Fruit fly (Drosophila melanogaster) whole organism, embryonic: ENCODE results near the gene hop.

Experiments used
- B-H1 ChIP-seq: fragments of 200-800 bp; sonication (Bioruptor generic); IDR thresholded peaks from 3 replicates; pipeline ENCODE4 v1.3.6; 2022; ENCODE audit warnings: missing biosample characterization, missing genetic modification characterization
- CG10274 ChIP-seq: fragments of 200-800 bp; sonication (Bioruptor generic); optimal IDR thresholded peaks from 3 replicates; lab custom pipeline; 2017; ENCODE audit warnings: missing biosample characterization, mild to moderate bottlenecking, missing genetic modification characterization
- CG11398 ChIP-seq: fragments of 200-800 bp; sonication (Bioruptor generic); optimal IDR thresholded peaks from 2 replicates; lab custom pipeline; 2016; ENCODE audit warnings: missing biosample characterization, missing genetic modification characterization
- CG11456 ChIP-seq: fragments of 200-800 bp; sonication (Bioruptor generic); IDR thresholded peaks from 3 replicates; pipeline ENCODE4 v1.3.6; 2022; ENCODE audit warnings: missing biosample characterization, missing genetic modification characterization
- CG11504 ChIP-seq: fragments of 200-800 bp; sonication (Bioruptor generic); optimal IDR thresholded peaks from 3 replicates; lab custom pipeline; 2019; ENCODE audit warnings: missing biosample characterization, mild to moderate bottlenecking, missing genetic modification characterization, moderate library complexity
- CG12219 ChIP-seq: fragments of 200-800 bp; sonication (Bioruptor generic); optimal IDR thresholded peaks from 3 replicates; lab custom pipeline; 2018; ENCODE audit warnings: missing biosample characterization, mild to moderate bottlenecking, missing genetic modification characterization
- CG1233 ChIP-seq: fragments of 200-800 bp; sonication (Bioruptor generic); optimal IDR thresholded peaks from 4 replicates; lab custom pipeline; 2018; ENCODE audit warnings: missing biosample characterization, mild to moderate bottlenecking, missing genetic modification characterization
- CG1603 ChIP-seq: fragments of 200-800 bp; sonication (Bioruptor generic); optimal IDR thresholded peaks from 2 replicates; lab custom pipeline; 2019; ENCODE audit warnings: missing biosample characterization, mild to moderate bottlenecking, missing genetic modification characterization, moderate library complexity
- CG17359 ChIP-seq: fragments of 200-800 bp; sonication (Bioruptor generic); optimal IDR thresholded peaks from 3 replicates; lab custom pipeline; 2018; ENCODE audit warnings: missing biosample characterization, mild to moderate bottlenecking, missing genetic modification characterization, moderate library complexity
- CG17361 ChIP-seq: fragments of 200-800 bp; sonication (Bioruptor generic); IDR thresholded peaks from 3 replicates; pipeline ENCODE4 v1.3.6; 2022; ENCODE audit warnings: missing biosample characterization, missing genetic modification characterization
- CG2129 ChIP-seq: fragments of 200-800 bp; sonication (Bioruptor generic); IDR thresholded peaks from 2 replicates; pipeline ENCODE4 v1.3.6; 2022; ENCODE audit warnings: missing biosample characterization, missing genetic modification characterization; ENCODE audit not compliant: partially characterized antibody
- CG30020 ChIP-seq: fragments of 200-800 bp; optimal IDR thresholded peaks from 2 replicates; lab custom pipeline; 2019; ENCODE audit warnings: missing biosample characterization, mild to moderate bottlenecking, missing genetic modification characterization, moderate library complexity
- CG4282 ChIP-seq: fragments of 200-800 bp; sonication (Bioruptor generic); optimal IDR thresholded peaks from 2 replicates; lab custom pipeline; 2016; ENCODE audit warnings: missing biosample characterization, missing genetic modification characterization
- CG4360 ChIP-seq: fragments of 200-800 bp; sonication (Bioruptor generic); IDR thresholded peaks from 2 replicates; pipeline ENCODE4 v1.3.6; 2022; ENCODE audit warnings: missing biosample characterization, missing genetic modification characterization
- CG8089 ChIP-seq: fragments of 200-800 bp; sonication (Bioruptor generic); optimal IDR thresholded peaks from 3 replicates; lab custom pipeline; 2016; ENCODE audit warnings: missing biosample characterization, missing genetic modification characterization
- CG8281 ChIP-seq: fragments of 200-800 bp; sonication (Bioruptor generic); optimal IDR thresholded peaks from 2 replicates; lab custom pipeline; 2018; ENCODE audit warnings: missing biosample characterization, mild to moderate bottlenecking, missing genetic modification characterization, moderate library complexity
- CG9817 ChIP-seq: fragments of 200-800 bp; sonication (Bioruptor generic); optimal IDR thresholded peaks from 2 replicates; lab custom pipeline; 2018; ENCODE audit warnings: missing biosample characterization, mild to moderate bottlenecking, missing genetic modification characterization, moderate library complexity
- CoRest ChIP-seq: fragments of 200-800 bp; sonication (Bioruptor generic); optimal IDR thresholded peaks from 3 replicates; lab custom pipeline; 2018; ENCODE audit warnings: missing biosample characterization, mild to moderate bottlenecking, missing genetic modification characterization, moderate library complexity
- CrebB ChIP-seq: fragments of 200-800 bp; sonication (Bioruptor generic); optimal IDR thresholded peaks from 3 replicates; lab custom pipeline; 2018; ENCODE audit warnings: missing biosample characterization, mild to moderate bottlenecking, missing genetic modification characterization
- Dip3 ChIP-seq: fragments of 200-800 bp; sonication (Bioruptor generic); optimal IDR thresholded peaks from 3 replicates; lab custom pipeline; 2016; ENCODE audit warnings: missing biosample characterization, missing genetic modification characterization
- Dll ChIP-seq: fragments of 200-800 bp; sonication (Bioruptor generic); IDR thresholded peaks from 4 replicates; pipeline ENCODE4 v1.3.6; 2022; ENCODE audit warnings: missing biosample characterization, missing genetic modification characterization; ENCODE audit not compliant: partially characterized antibody
- Doc2 ChIP-seq: fragments of 200-800 bp; sonication (Bioruptor generic); IDR thresholded peaks from 2 replicates; pipeline ENCODE4 v1.3.6; 2022; ENCODE audit warnings: missing biosample characterization, missing genetic modification characterization
- Doc3 ChIP-seq: fragments of 200-800 bp; sonication (Bioruptor generic); IDR thresholded peaks from 3 replicates; pipeline ENCODE4 v1.3.6; 2022; ENCODE audit warnings: missing biosample characterization, missing genetic modification characterization; ENCODE audit not compliant: partially characterized antibody
- H2.0 ChIP-seq: fragments of 200-800 bp; sonication (Bioruptor generic); IDR thresholded peaks from 2 replicates; pipeline ENCODE4 v1.3.6; 2022; ENCODE audit warnings: missing biosample characterization, missing genetic modification characterization
- MTF-1 ChIP-seq: fragments of 200-800 bp; sonication (Bioruptor generic); optimal IDR thresholded peaks from 2 replicates; lab custom pipeline; 2018; ENCODE audit warnings: missing biosample characterization, mild to moderate bottlenecking, missing genetic modification characterization, borderline replicate concordance
- NFAT ChIP-seq: fragments of 200-800 bp; sonication (Bioruptor generic); IDR thresholded peaks from 2 replicates; pipeline ENCODE4 v1.3.6; 2022; ENCODE audit warnings: missing biosample characterization, missing genetic modification characterization
- Neu2 ChIP-seq: fragments of 200-800 bp; sonication (Bioruptor generic); optimal IDR thresholded peaks from 3 replicates; lab custom pipeline; 2016; ENCODE audit warnings: missing biosample characterization, missing genetic modification characterization, borderline replicate concordance
- Sox100B ChIP-seq: fragments of 200-800 bp; sonication (Bioruptor generic); optimal IDR thresholded peaks from 3 replicates; lab custom pipeline; 2018; ENCODE audit warnings: missing biosample characterization, mild to moderate bottlenecking, missing genetic modification characterization
- chinmo ChIP-seq: fragments of 200-800 bp; sonication (Bioruptor generic); IDR thresholded peaks from 4 replicates; pipeline ENCODE4 v1.3.6; 2022; ENCODE audit warnings: missing biosample characterization, missing genetic modification characterization; ENCODE audit not compliant: partially characterized antibody
- danr ChIP-seq: fragments of 200-800 bp; sonication (Bioruptor generic); IDR thresholded peaks from 2 replicates; pipeline ENCODE4 v1.3.6; 2022; ENCODE audit warnings: missing biosample characterization, missing genetic modification characterization
- dati ChIP-seq: fragments of 200-800 bp; sonication (Bioruptor generic); IDR thresholded peaks from 2 replicates; pipeline ENCODE4 v1.3.6; 2022; ENCODE audit warnings: missing biosample characterization, missing genetic modification characterization
- disco-r ChIP-seq: fragments of 200-800 bp; sonication (Bioruptor generic); optimal IDR thresholded peaks from 2 replicates; lab custom pipeline; 2016; ENCODE audit warnings: missing biosample characterization, missing genetic modification characterization
- ewg ChIP-seq: fragments of 200-800 bp; sonication (Bioruptor generic); optimal IDR thresholded peaks from 3 replicates; lab custom pipeline; 2017; ENCODE audit warnings: mild to moderate bottlenecking, missing biosample characterization, missing genetic modification reagents, missing genetic modification characterization
- fd102C ChIP-seq: fragments of 200-800 bp; sonication (Bioruptor generic); optimal IDR thresholded peaks from 2 replicates; lab custom pipeline; 2018; ENCODE audit warnings: missing biosample characterization, mild to moderate bottlenecking, missing genetic modification characterization, moderate library complexity
- fu2 ChIP-seq: fragments of 200-800 bp; sonication (Bioruptor generic); optimal IDR thresholded peaks from 2 replicates; lab custom pipeline; 2016; ENCODE audit warnings: missing biosample characterization, missing genetic modification characterization
- gsb ChIP-seq: fragments of 200-800 bp; sonication (Bioruptor generic); IDR thresholded peaks from 2 replicates; pipeline ENCODE4 v1.3.6; 2022; ENCODE audit warnings: missing biosample characterization, missing genetic modification characterization
- h ChIP-seq: fragments of >200 bp; optimal IDR thresholded peaks from 2 replicates; lab custom pipeline; 2017
- hth ChIP-seq: fragments of >200 bp; optimal IDR thresholded peaks from 2 replicates; lab custom pipeline; 2017; ENCODE audit warnings: inconsistent platforms
- jigr1 ChIP-seq: fragments of 200-800 bp; sonication (Bioruptor generic); IDR thresholded peaks from 3 replicates; pipeline ENCODE4 v1.3.6; 2022; ENCODE audit warnings: missing biosample characterization, missing genetic modification characterization
- klu ChIP-seq: fragments of 200-800 bp; sonication (Bioruptor generic); IDR thresholded peaks from 2 replicates; pipeline ENCODE4 v1.3.6; 2022; ENCODE audit warnings: missing biosample characterization, missing genetic modification characterization
- knrl ChIP-seq: fragments of 200-800 bp; sonication (Bioruptor generic); IDR thresholded peaks from 3 replicates; pipeline ENCODE4 v1.3.6; 2022; ENCODE audit warnings: missing biosample characterization, missing genetic modification characterization; ENCODE audit not compliant: partially characterized antibody
- lab ChIP-seq: fragments of 200-800 bp; sonication (Bioruptor generic); optimal IDR thresholded peaks from 3 replicates; lab custom pipeline; 2017; ENCODE audit warnings: missing biosample characterization, missing genetic modification characterization, mild to moderate bottlenecking, moderate library complexity, missing genetic modification reagents
- nau ChIP-seq: fragments of 200-800 bp; sonication (Bioruptor generic); optimal IDR thresholded peaks from 3 replicates; lab custom pipeline; 2017; ENCODE audit warnings: missing biosample characterization, mild to moderate bottlenecking, missing genetic modification characterization, missing genetic modification reagents
- org-1 ChIP-seq: fragments of 200-800 bp; sonication (Bioruptor generic); optimal IDR thresholded peaks from 2 replicates; lab custom pipeline; 2017; ENCODE audit warnings: missing biosample characterization, missing genetic modification characterization
- sob ChIP-seq: fragments of 200-800 bp; sonication (Bioruptor generic); IDR thresholded peaks from 2 replicates; pipeline ENCODE4 v1.3.6; 2022; ENCODE audit warnings: missing biosample characterization, missing genetic modification characterization
- stc ChIP-seq: fragments of 200-800 bp; sonication (Bioruptor generic); IDR thresholded peaks from 2 replicates; pipeline ENCODE4 v1.3.6; 2022; ENCODE audit warnings: missing biosample characterization, missing genetic modification characterization
- tna ChIP-seq: fragments of 200-800 bp; sonication (Bioruptor generic); IDR thresholded peaks from 2 replicates; pipeline ENCODE4 v1.3.6; 2022; ENCODE audit warnings: missing biosample characterization, missing genetic modification characterization; ENCODE audit not compliant: partially characterized antibody
- toy ChIP-seq: fragments of 200-800 bp; sonication (Bioruptor generic); IDR thresholded peaks from 2 replicates; pipeline ENCODE4 v1.3.6; 2022; ENCODE audit warnings: missing biosample characterization, missing genetic modification characterization
- yki ChIP-seq: fragments of >200 bp; optimal IDR thresholded peaks from 3 replicates; lab custom pipeline; 2018
- zen2 ChIP-seq: fragments of 200-800 bp; sonication (Bioruptor generic); IDR thresholded peaks from 3 replicates; pipeline ENCODE4 v1.3.6; 2022; ENCODE audit warnings: missing biosample characterization, missing genetic modification characterization; ENCODE audit not compliant: partially characterized antibody
- zf30C ChIP-seq: fragments of 200-800 bp; sonication (Bioruptor generic); optimal IDR thresholded peaks from 3 replicates; lab custom pipeline; 2018; ENCODE audit warnings: missing biosample characterization, mild to moderate bottlenecking, missing genetic modification characterization

hop gene

DNA sequence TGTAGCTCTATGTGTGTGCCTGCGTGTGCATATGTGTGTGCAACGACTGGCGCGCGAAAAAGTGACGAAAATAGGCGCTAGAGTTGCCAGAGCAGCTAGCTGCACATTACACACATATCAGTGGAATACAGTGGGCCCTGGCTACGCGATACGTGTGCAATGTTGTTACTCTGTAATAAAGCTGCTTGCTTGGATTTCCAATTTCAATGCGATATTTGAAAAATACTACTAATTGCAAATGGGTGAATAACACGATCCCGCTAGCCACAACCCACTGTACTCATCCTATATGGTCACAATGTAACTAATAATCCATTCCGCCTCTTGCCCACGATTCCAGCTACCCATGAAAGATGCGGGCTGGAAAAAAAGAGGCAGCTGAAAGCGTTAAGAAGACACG lies 16.5 kb downstream of the hop start (continued):
- TF ChIP-seq CG11504 (peak; percentile 92), CG12219 (peak; percentile 95), CoRest (peak; percentile 93), B-H1 (GFP tag; lab: Robert Waterston, UW) (peak; percentile 91), CG10274 (GFP tag; lab: Kevin White, UChicago) (peak; percentile 85), ewg (GFP tag; lab: Kevin White, UChicago) (peak; percentile 86), CG1603 (tag; lab: Kevin White, UChicago) (peak; percentile 97), sob (GFP tag; lab: Robert Waterston, UW) (peak; percentile 96), disco-r (GFP tag; lab: Kevin White, UChicago) (peak; percentile 88), CG17361 (GFP tag; lab: Robert Waterston, UW) (peak; percentile 87), nau (GFP tag; lab: Kevin White, UChicago) (peak; percentile 87), fu2 (GFP tag; lab: Kevin White, UChicago) (peak; percentile 74), Doc3 (no peak), Doc2 (GFP tag; lab: Robert Waterston, UW) (peak; percentile 77), MTF-1 (GFP tag; lab: Kevin White, UChicago) (peak; percentile 87), Sox100B (GFP tag; lab: Kevin White, UChicago) (peak; percentile 78), zen2 (no peak), dati (GFP tag; lab: Robert Waterston, UW) (peak; percentile 87), zf30C (GFP tag; lab: Kevin White, UChicago) (no peak), Neu2 (GFP tag; lab: Kevin White, UChicago) (peak; percentile 66), fd102C (no peak), CG9817 (peak; percentile 93), chinmo (no peak), CG30020 (tag; lab: Kevin White, UChicago) (peak; percentile 50), CG1233 (GFP tag; lab: Kevin White, UChicago) (peak; percentile 91), org-1 (GFP tag; lab: Kevin White, UChicago) (peak; percentile 93), hth (no peak), CG2129 (GFP tag; lab: Robert Waterston, UW) (no peak), Dll (GFP tag; lab: Robert Waterston, UW) (no peak), H2.0 (GFP tag; lab: Robert Waterston, UW) (peak; percentile 95), klu (peak; percentile 82), stc (GFP tag; lab: Robert Waterston, UW) (peak; percentile 94), gsb (GFP tag; lab: Robert Waterston, UW) (peak; percentile 92), danr (GFP tag; lab: Robert Waterston, UW) (peak; percentile 92), CrebB (peak; percentile 92), CG11456 (GFP tag; lab: Robert Waterston, UW) (peak; percentile 97), CG11398 (GFP tag; lab: Kevin White, UChicago) (peak; percentile 87), lab (GFP tag; lab: Kevin White, UChicago) (peak; percentile 96), CG4282 (GFP tag; lab: Kevin White, UChicago) (peak; percentile 58), CG8089 (GFP tag; lab: Kevin White, UChicago) (peak; percentile 88), toy (peak; percentile 82), Dip3 (GFP tag; lab: Kevin White, UChicago) (peak; percentile 93), CG4360 (GFP tag; lab: Robert Waterston, UW) (peak; percentile 79), CG17359 (peak; percentile 95), yki (lab: Kevin White, UChicago) (no peak), NFAT (GFP tag; lab: Robert Waterston, UW) (peak; percentile 95), tna (0 out of 2 replicates have a peak, but pooled peaks have one; percentile 16), jigr1 (GFP tag; lab: Robert Waterston, UW) (peak; percentile 90), h (lab: Kevin White, UChicago) (no peak), CG8281 (tag; lab: Kevin White, UChicago) (peak; percentile 75), knrl (no peak)
